Fruit fly (Drosophila melanogaster): ENCODE results near the gene mab-21.
A peak's percentile ranks its signal among the peaks of the same experiment; 100 is the strongest.

mab-21 gene

dm6 chrX:5969860-5970665 lies 42.9 kb downstream of the mab-21 start (continued):
- peak; percentile 53 for TF ChIP-seq Hmr (GFP tag; optimal IDR thresholded peaks at IDR 0.05)
- TF ChIP-seq ap (GFP tag; IDR thresholded peaks at IDR 0.05): no peak
- peak; percentile 60 for TF ChIP-seq CG13424 (tag; optimal IDR thresholded peaks at IDR 0.05)
- no peak for TF ChIP-seq CG43689 (GFP tag; IDR thresholded peaks at IDR 0.05)
- TF ChIP-seq eve (GFP tag; optimal IDR thresholded peaks at IDR 0.05): peak in 1 of 2 experiments; percentile 16
- TF ChIP-seq Usf (GFP tag; optimal IDR thresholded peaks at IDR 0.05): no peak
- peak; percentile 45 for TF ChIP-seq unpg (GFP tag; optimal IDR thresholded peaks at IDR 0.05)
- TF ChIP-seq Oli (tag; optimal IDR thresholded peaks at IDR 0.05): peak; percentile 46
- TF ChIP-seq sug (tag; optimal IDR thresholded peaks at IDR 0.05): peak; percentile 38
- peak; percentile 13 for TF ChIP-seq Max (GFP tag; optimal IDR thresholded peaks at IDR 0.05)
- TF ChIP-seq CG4854 (GFP tag; optimal IDR thresholded peaks at IDR 0.05): no peak
- no peak for TF ChIP-seq CG12236 (GFP tag; optimal IDR thresholded peaks at IDR 0.05)
- peak; percentile 5 for TF ChIP-seq Jarid2 (GFP tag; optimal IDR thresholded peaks at IDR 0.05)
- no peak for TF ChIP-seq CG30020 (tag; optimal IDR thresholded peaks at IDR 0.05)
- TF ChIP-seq Gsc (GFP tag; IDR thresholded peaks at IDR 0.05): 0 out of 2 replicates have a peak, but pooled peaks have one; percentile 31
- TF ChIP-seq eyg (GFP tag; optimal IDR thresholded peaks at IDR 0.05): no peak
- no peak for TF ChIP-seq ab (GFP tag; optimal IDR thresholded peaks at IDR 0.05)
- TF ChIP-seq tap (tag; optimal IDR thresholded peaks at IDR 0.05): no peak
- TF ChIP-seq D (optimal IDR thresholded peaks at IDR 0.05): no peak
- TF ChIP-seq D (GFP tag; optimal IDR thresholded peaks at IDR 0.05): peak; percentile 30
- TF ChIP-seq Drgx (GFP tag; IDR thresholded peaks at IDR 0.05): no peak
- peak; percentile 17 for TF ChIP-seq CG12104 (GFP tag; optimal IDR thresholded peaks at IDR 0.05)
- TF ChIP-seq klu (GFP tag; IDR thresholded peaks at IDR 0.05): no peak
- no peak for TF ChIP-seq CG2129 (GFP tag; IDR thresholded peaks at IDR 0.05; ENCODE audit: partially characterized antibody)
- TF ChIP-seq Hr51 (GFP tag; optimal IDR thresholded peaks at IDR 0.05): peak in 1 of 2 experiments; percentile 59
- peak; percentile 6 for TF ChIP-seq caup (GFP tag; optimal IDR thresholded peaks at IDR 0.05; ENCODE audit: severe bottlenecking)
- TF ChIP-seq fd3F (GFP tag; optimal IDR thresholded peaks at IDR 0.05): peak; percentile 4
- TF ChIP-seq cg (GFP tag; optimal IDR thresholded peaks at IDR 0.05): peak; percentile 31
- peak; percentile 31 for TF ChIP-seq CG15696 (tag; optimal IDR thresholded peaks at IDR 0.05)
- peak; percentile 1 for TF ChIP-seq odd (GFP tag; optimal IDR thresholded peaks at IDR 0.05)
- TF ChIP-seq Atf3 (GFP tag; optimal IDR thresholded peaks at IDR 0.05): no peak
- peak; percentile 72 for TF ChIP-seq CG7556 (GFP tag; optimal IDR thresholded peaks at IDR 0.05)
- TF ChIP-seq Gug (GFP tag; IDR thresholded peaks at IDR 0.05): no peak; the same call in 3 of the 4 replicates
- TF ChIP-seq z (GFP tag; IDR thresholded peaks at IDR 0.05): peak; percentile 86
- TF ChIP-seq Hsf (GFP tag; optimal IDR thresholded peaks at IDR 0.05): peak; percentile 35
- no peak for TF ChIP-seq ems (GFP tag; optimal IDR thresholded peaks at IDR 0.05)
- TF ChIP-seq chinmo (GFP tag; IDR thresholded peaks at IDR 0.05; ENCODE audit: partially characterized antibody): no peak
- no peak for TF ChIP-seq da (GFP tag; optimal IDR thresholded peaks at IDR 0.05)
- peak; percentile 23 for TF ChIP-seq lilli (GFP tag; optimal IDR thresholded peaks at IDR 0.05)
- no peak for TF ChIP-seq dati (GFP tag; IDR thresholded peaks at IDR 0.05)
- peak; percentile 55 for TF ChIP-seq nmo (GFP tag; optimal IDR thresholded peaks at IDR 0.05)
- peak; percentile 54 for TF ChIP-seq CG2120 (GFP tag; optimal IDR thresholded peaks at IDR 0.05)
- no peak for TF ChIP-seq exex (tag; optimal IDR thresholded peaks at IDR 0.05)
- TF ChIP-seq CG11398 (GFP tag; optimal IDR thresholded peaks at IDR 0.05): no peak
- TF ChIP-seq NFAT (GFP tag; IDR thresholded peaks at IDR 0.05): no peak
- TF ChIP-seq CG9609 (GFP tag; optimal IDR thresholded peaks at IDR 0.05): no peak
- no peak for TF ChIP-seq Elba2 (GFP tag; optimal IDR thresholded peaks at IDR 0.05)
- TF ChIP-seq Fer2 (tag; optimal IDR thresholded peaks at IDR 0.05): no peak
- no peak for TF ChIP-seq hth (optimal IDR thresholded peaks at IDR 0.05)
- TF ChIP-seq CG7839 (tag; optimal IDR thresholded peaks at IDR 0.05): peak; percentile 59
